Fruit fly (Drosophila melanogaster) whole organism, larva: Measurements from ENCODE around the gene CG8372.
A peak's percentile ranks its signal among the peaks of the same experiment; 100 is the strongest.

Experiments used
- noc ChIP-seq: fragments of 200-800 bp; sonication (Bioruptor generic); optimal IDR thresholded peaks from 3 replicates; lab custom pipeline; 2019; ENCODE audit warnings: missing biosample characterization, mild to moderate bottlenecking, missing genetic modification characterization, moderate library complexity

CG8372 gene

DNA sequence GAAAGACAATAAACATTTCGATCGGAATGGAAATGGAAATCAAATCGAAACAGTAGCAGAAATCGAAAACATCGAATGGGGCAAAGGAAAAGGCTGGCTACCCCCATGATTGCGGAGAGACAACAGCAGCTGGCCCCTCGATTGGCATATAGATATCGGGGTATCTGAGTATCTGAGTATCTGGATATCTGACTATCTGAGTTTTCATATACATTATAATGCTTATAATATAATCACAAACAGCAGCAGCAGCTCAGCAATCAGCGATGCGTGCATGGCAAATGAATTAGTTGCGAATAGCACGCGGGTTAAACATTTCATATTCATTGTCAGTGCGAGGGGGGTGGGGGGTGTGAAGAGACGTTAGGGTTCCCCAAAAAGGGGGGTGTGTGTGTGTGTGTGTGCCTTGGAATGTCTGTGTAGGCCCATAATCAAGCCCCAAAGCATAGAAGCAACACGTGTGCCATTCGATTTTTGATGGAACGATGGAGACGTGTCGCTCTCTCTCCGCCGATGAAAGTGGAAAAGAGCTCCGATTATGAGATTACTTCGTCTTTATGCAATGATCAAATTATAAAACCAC, 42.0 kb downstream of the CG8372 start:
- no peak for TF ChIP-seq noc (tag; lab: Kevin White, UChicago)

DNA sequence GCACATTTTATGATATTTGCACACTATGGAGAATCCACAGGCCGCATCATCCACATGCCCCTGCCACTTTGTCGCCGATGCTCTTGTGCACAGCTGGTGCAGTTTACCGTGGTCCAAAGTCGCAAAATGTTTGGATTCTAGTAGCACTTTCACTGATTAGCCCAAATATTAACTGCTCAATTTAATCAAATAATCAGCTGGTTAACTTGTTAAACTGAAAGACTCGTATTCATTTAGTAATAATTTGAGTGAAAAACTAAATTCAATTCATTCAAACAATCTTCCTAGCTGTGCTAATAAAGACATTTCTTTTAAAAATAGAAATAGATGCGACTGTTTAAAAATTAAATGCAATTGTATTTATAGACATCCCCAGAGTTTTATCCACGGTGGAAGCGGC, 44.6 kb downstream of the CG8372 start:
- no peak for TF ChIP-seq noc (tag; lab: Kevin White, UChicago)

DNA sequence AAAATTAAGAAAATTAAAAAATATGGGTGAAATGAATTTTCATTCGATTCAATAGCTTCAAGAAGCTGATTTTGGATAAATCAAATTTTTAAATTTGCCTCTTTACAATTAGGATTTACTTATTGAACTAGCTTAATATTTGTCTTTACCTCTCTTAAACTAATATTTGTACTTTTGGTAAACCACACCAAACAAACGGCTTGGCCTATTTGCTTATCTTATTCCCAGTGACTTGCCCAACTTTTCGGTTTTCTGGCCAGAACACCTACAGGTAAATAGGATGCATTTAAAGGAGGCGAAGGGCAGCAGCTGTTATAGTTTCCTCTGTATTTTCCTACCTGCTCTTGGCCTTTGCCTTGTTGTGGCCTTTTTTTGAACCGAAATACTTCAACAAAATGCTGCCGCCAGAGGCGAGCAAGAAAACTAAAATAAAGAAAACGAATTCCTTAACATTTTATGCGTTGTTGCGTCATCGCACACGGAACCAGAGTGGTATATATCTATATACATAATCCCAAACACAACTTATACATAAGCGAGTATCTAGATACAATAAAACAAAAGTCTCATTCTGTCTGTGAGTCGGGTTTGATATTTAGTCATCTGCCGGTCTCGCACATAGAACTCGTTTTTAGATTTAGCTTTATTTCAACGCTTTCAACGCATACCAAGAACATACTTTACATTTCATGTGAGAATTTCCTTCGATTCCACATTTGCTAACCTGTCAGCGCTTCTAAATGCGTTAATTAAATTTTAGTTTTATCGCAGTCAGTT, 46.7 kb downstream of the CG8372 start:
- TF ChIP-seq noc (tag; lab: Kevin White, UChicago): no peak

DNA sequence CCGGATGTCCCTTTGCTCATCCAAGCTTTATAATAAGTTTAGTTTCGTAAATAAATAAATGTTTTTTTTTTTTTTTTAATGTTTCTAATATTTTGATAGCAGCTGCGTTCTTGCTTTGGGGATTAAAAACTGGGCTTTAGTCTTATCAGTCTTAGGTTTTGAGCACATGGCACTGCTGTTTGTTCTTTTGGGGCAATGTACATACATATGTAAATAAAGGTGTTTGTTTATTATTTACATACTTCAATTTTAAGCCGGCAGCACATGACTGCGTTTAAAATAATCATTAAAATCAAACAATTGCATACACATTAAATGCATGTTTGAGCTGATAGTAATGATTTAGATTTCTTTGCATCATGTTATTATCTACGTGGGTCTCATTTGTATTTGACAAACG, 48.5 kb downstream of the CG8372 start:
- TF ChIP-seq noc (tag; lab: Kevin White, UChicago): no peak

DNA sequence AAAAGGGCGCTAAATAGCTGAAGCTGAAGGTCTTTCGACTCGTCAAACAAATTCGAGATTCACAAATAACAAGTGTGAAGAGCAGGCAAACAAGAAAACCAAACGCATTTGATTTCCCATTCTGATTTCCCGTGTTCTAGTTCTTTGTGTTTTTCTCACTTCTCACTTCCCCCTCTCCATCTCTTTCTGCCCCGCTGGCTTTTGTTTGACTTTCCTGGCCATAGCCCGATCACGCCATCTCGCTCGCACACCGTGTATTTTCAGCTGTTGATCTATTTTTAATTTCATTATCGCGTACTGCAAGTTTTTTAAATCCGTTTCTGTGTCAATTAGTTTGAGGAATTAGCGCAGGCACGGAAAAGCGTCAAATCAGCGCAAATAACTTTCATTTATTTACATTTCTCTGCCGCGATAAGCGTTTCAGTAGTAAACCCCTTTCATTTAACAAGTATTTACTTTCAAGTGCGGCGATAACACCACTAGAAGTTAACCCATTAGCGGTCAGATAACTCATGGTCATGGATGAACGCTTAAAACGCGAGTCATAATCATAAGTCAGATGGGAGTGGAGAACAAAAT, 49.0 kb downstream of the CG8372 start:
- peak; percentile 65 for TF ChIP-seq noc (tag; lab: Kevin White, UChicago)

DNA sequence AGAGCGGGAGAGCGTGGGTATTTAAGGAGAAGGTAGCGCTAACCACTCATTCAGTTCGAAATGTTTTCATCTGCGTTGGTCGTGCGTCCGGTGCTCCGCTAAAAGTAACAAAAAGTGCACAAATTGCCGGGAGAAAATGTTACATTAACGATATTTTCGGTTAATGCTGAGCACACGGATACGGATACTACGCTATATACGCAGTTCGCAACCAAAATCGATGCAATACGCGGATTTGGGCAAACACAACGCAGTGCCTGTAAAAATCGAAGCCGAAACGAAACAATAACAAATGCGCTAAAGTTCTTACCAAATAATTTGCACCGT, 49.7 kb downstream of the CG8372 start, which contains the start of gene Piezo:
Gene Piezo (plus strand): TSS at position 49 of the 327 bp plus-strand sequence.
- no peak for TF ChIP-seq noc (tag; lab: Kevin White, UChicago)

DNA sequence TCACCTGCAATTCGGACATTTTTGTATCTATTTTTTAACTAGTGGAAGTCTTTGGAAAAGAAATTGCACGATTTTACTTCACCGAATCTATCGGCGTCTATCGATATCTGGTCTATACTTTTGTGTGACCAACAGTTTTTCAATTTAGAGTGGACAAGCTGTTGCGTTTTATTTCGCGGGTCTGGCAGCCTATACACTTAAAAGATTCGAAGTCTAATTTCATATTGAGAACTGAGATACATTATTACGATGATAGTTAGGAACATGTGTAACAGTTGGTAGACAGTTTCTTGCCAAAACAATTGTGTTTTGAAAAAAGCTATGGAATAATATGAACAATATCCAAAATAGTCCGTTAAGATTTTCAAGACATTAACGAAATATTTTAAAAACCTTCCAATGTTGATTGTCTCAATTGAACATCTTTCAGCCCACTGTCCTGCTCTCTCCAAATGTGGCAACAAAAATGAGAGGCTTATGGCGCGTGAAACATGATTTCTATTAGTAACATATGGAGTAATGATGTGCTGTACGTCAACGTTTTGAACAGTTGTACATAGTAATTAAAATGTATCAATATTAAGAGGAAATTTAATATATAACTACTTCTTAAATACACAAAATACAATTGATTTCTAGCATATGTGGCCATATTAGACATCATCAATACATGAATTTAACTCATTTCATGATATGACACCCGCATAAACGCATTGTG, 50.2 kb downstream of the CG8372 start, which contains the start of gene Acbp1:
Gene Acbp1 (minus strand): TSS at position 146 of the 718 bp plus-strand sequence.
- TF ChIP-seq noc (tag; lab: Kevin White, UChicago): peak; percentile 98
